Fruit fly (Drosophila melanogaster) whole organism, pupa: ENCODE results near the gene CG14174.

Experiments used
- CG10348 ChIP-seq: fragments of 200-800 bp; sonication (Bioruptor generic); IDR thresholded peaks from 2 replicates; pipeline ENCODE4 v1.3.6; 2022; ENCODE audit warnings: missing biosample characterization, missing genetic modification characterization
- CG12605 ChIP-seq: fragments of 200-800 bp; sonication (Bioruptor generic); IDR thresholded peaks from 2 replicates; pipeline ENCODE4 v1.3.6; 2022; ENCODE audit warnings: missing biosample characterization, missing genetic modification characterization
- CG13204 ChIP-seq: fragments of 200-800 bp; sonication (Bioruptor generic); optimal IDR thresholded peaks from 2 replicates; lab custom pipeline; 2018; ENCODE audit warnings: missing biosample characterization, mild to moderate bottlenecking, missing genetic modification characterization, moderate library complexity
- CG14655 ChIP-seq: fragments of 200-800 bp; sonication (Bioruptor generic); optimal IDR thresholded peaks from 3 replicates; lab custom pipeline; 2017; ENCODE audit warnings: mild to moderate bottlenecking, missing biosample characterization, missing genetic modification reagents, missing genetic modification characterization
- CG15710 ChIP-seq: fragments of 200-800 bp; sonication (Bioruptor generic); optimal IDR thresholded peaks from 2 replicates; lab custom pipeline; 2018; ENCODE audit warnings: missing biosample characterization, mild to moderate bottlenecking, missing genetic modification characterization, moderate library complexity
- CG17806 ChIP-seq: fragments of 200-800 bp; sonication (Bioruptor generic); optimal IDR thresholded peaks from 2 replicates; lab custom pipeline; 2018; ENCODE audit warnings: missing biosample characterization, mild to moderate bottlenecking, missing genetic modification characterization, moderate library complexity
- CG32121 ChIP-seq: fragments of 200-800 bp; sonication (Bioruptor generic); IDR thresholded peaks from 2 replicates; pipeline ENCODE4 v1.3.6; 2022; ENCODE audit warnings: missing biosample characterization, missing genetic modification characterization
- CG34367 ChIP-seq: fragments of 200-800 bp; sonication (Bioruptor generic); optimal IDR thresholded peaks from 2 replicates; lab custom pipeline; 2018; ENCODE audit warnings: missing biosample characterization, mild to moderate bottlenecking, missing genetic modification characterization
- CG4496 ChIP-seq: fragments of 200-800 bp; sonication (Bioruptor generic); IDR thresholded peaks from 3 replicates; pipeline ENCODE4 v1.3.6; 2022; ENCODE audit warnings: missing biosample characterization, missing genetic modification characterization
- CG8159 ChIP-seq: fragments of 200-800 bp; sonication (Bioruptor generic); optimal IDR thresholded peaks from 3 replicates; lab custom pipeline; 2018; ENCODE audit warnings: missing biosample characterization, mild to moderate bottlenecking, missing genetic modification characterization, moderate library complexity
- CG8301 ChIP-seq: fragments of 200-800 bp; sonication (Bioruptor generic); optimal IDR thresholded peaks from 2 replicates; lab custom pipeline; 2018; ENCODE audit warnings: missing biosample characterization, mild to moderate bottlenecking, missing genetic modification characterization
- CG9948 ChIP-seq: fragments of 200-800 bp; sonication (Bioruptor generic); optimal IDR thresholded peaks from 2 replicates; lab custom pipeline; 2018; ENCODE audit warnings: missing biosample characterization, mild to moderate bottlenecking, missing genetic modification characterization, moderate library complexity
- D1 ChIP-seq: fragments of 200-800 bp; sonication (Bioruptor generic); optimal IDR thresholded peaks from 2 replicates; lab custom pipeline; 2018; ENCODE audit warnings: missing biosample characterization, mild to moderate bottlenecking, missing genetic modification characterization, moderate library complexity
- EcR ChIP-seq: fragments of 200-800 bp; sonication (Bioruptor generic); optimal IDR thresholded peaks from 3 replicates; lab custom pipeline; 2019; ENCODE audit warnings: missing biosample characterization, missing genetic modification characterization, mild to moderate bottlenecking, moderate library complexity, missing genetic modification reagents
- Ets98B ChIP-seq: fragments of 200-800 bp; sonication (Bioruptor generic); IDR thresholded peaks from 2 replicates; pipeline ENCODE4 v1.3.6; 2022; ENCODE audit warnings: missing biosample characterization, missing genetic modification characterization
- Pif1A ChIP-seq: fragments of 200-800 bp; sonication (Bioruptor generic); optimal IDR thresholded peaks from 3 replicates; lab custom pipeline; 2016; ENCODE audit warnings: missing biosample characterization, missing genetic modification characterization
- Pif1B ChIP-seq: fragments of 200-800 bp; sonication (Bioruptor generic); optimal IDR thresholded peaks from 3 replicates; lab custom pipeline; 2016; ENCODE audit warnings: missing biosample characterization, missing genetic modification characterization
- Snoo ChIP-seq: fragments of 200-800 bp; sonication (Bioruptor generic); optimal IDR thresholded peaks from 3 replicates; lab custom pipeline; 2017; ENCODE audit warnings: missing biosample characterization, mild to moderate bottlenecking, missing genetic modification characterization, inconsistent platforms
- fd96Ca ChIP-seq: fragments of 200-800 bp; sonication (Bioruptor generic); IDR thresholded peaks from 3 replicates; pipeline ENCODE4 v1.3.6; 2022; ENCODE audit warnings: missing biosample characterization, missing genetic modification characterization
- gl ChIP-seq: fragments of 200-800 bp; sonication (Bioruptor generic); optimal IDR thresholded peaks from 2 replicates; lab custom pipeline; 2018; ENCODE audit warnings: missing biosample characterization, mild to moderate bottlenecking, missing genetic modification characterization
- rn ChIP-seq: fragments of 200-800 bp; sonication (Bioruptor generic); IDR thresholded peaks from 2 replicates; pipeline ENCODE4 v1.3.6; 2022; ENCODE audit warnings: missing biosample characterization, missing genetic modification characterization

The CG14174 gene

DNA sequence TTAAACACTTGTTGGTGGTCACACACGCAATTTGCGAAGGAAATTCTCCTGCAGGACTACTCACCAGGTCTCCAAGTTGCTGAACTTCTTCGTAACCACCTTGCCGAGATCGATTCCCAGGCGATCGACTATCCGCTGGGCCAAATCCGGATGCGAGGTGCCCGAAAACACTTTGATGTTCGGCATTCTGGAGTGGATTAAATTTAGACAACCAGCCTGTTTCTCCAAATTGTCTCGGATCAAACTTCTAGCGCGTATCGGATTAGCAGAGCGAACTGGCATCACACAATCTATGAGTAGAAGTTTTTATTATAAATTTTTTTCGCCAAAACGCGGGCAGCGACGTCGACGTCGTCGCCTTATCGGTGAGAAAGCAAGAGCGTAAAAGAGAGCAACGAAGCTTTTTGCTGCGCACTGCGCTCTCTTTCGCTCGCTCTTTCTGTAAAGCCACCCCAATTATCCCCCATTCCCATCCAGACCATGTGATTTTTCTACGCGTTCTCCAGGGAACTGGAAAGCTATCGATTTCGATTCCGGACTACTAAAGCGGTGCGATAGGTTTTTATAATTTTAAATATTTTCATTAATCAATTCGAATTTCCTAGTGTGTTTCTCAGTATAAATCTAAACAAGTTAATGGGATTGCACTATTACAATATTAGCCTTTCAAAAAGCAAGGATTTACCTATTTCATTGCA, 24.8 kb upstream of the CG14174 start:
- no peak for TF ChIP-seq EcR (GFP tag; lab: Kevin White, UChicago)
- TF ChIP-seq CG34367 = no peak
- TF ChIP-seq CG8159 = no peak
- TF ChIP-seq fd96Ca (GFP tag; lab: Robert Waterston, UW) = no peak
- no peak for TF ChIP-seq rn
- peak; percentile 27; the same call in 1 of the 2 replicates for TF ChIP-seq Ets98B (GFP tag; lab: Robert Waterston, UW)
- peak; percentile 40; the same call in 1 of the 2 replicates for TF ChIP-seq CG12605 (GFP tag; lab: Robert Waterston, UW)
- TF ChIP-seq CG17806 (tag; lab: Kevin White, UChicago) = no peak
- TF ChIP-seq CG10348 (GFP tag; lab: Robert Waterston, UW) = no peak
- TF ChIP-seq CG8301 (tag; lab: Kevin White, UChicago) = no peak
- no peak for TF ChIP-seq CG13204 (GFP tag; lab: Kevin White, UChicago)
- peak; percentile 48; the same call in 1 of the 3 replicates for TF ChIP-seq CG4496 (GFP tag; lab: Robert Waterston, UW)

dm6 chr3L:9694867-9695236, 24.3 kb upstream of the CG14174 start:
- no peak for TF ChIP-seq CG32121 (GFP tag; lab: Robert Waterston, UW)
- TF ChIP-seq CG8301 (tag; lab: Kevin White, UChicago) = no peak
- no peak for TF ChIP-seq fd96Ca (GFP tag; lab: Robert Waterston, UW)
- no peak for TF ChIP-seq CG10348 (GFP tag; lab: Robert Waterston, UW)
- TF ChIP-seq D1 (tag; lab: Kevin White, UChicago) = no peak
- TF ChIP-seq Snoo (tag; lab: Kevin White, UChicago) = no peak
- no peak for TF ChIP-seq Pif1B (GFP tag; lab: Kevin White, UChicago)
- no peak for TF ChIP-seq CG34367
- no peak for TF ChIP-seq CG12605 (GFP tag; lab: Robert Waterston, UW)
- TF ChIP-seq gl (tag; lab: Kevin White, UChicago) = no peak
- no peak for TF ChIP-seq CG13204 (GFP tag; lab: Kevin White, UChicago)
- TF ChIP-seq CG4496 (GFP tag; lab: Robert Waterston, UW) = no peak
- no peak for TF ChIP-seq EcR (GFP tag; lab: Kevin White, UChicago)
- no peak for TF ChIP-seq CG15710
- no peak for TF ChIP-seq CG8159
- no peak for TF ChIP-seq CG9948
- no peak for TF ChIP-seq Pif1A (GFP tag; lab: Kevin White, UChicago)
- no peak for TF ChIP-seq rn

- TF ChIP-seq D1 (tag; lab: Kevin White, UChicago) (no peak), Snoo (tag; lab: Kevin White, UChicago) (no peak), CG8159 (no peak), gl (tag; lab: Kevin White, UChicago) (no peak), Ets98B (GFP tag; lab: Robert Waterston, UW) (no peak), CG17806 (tag; lab: Kevin White, UChicago) (no peak), CG10348 (GFP tag; lab: Robert Waterston, UW) (no peak), EcR (GFP tag; lab: Kevin White, UChicago) (no peak), fd96Ca (GFP tag; lab: Robert Waterston, UW) (no peak), Pif1A (GFP tag; lab: Kevin White, UChicago) (no peak), CG34367 (no peak), CG12605 (GFP tag; lab: Robert Waterston, UW) (no peak), CG15710 (no peak), CG4496 (GFP tag; lab: Robert Waterston, UW) (no peak), CG13204 (GFP tag; lab: Kevin White, UChicago) (no peak), CG8301 (tag; lab: Kevin White, UChicago) (no peak)
Measured at dm6 chr3L:9695242-9695641, 23.9 kb upstream of the CG14174 start.

DNA sequence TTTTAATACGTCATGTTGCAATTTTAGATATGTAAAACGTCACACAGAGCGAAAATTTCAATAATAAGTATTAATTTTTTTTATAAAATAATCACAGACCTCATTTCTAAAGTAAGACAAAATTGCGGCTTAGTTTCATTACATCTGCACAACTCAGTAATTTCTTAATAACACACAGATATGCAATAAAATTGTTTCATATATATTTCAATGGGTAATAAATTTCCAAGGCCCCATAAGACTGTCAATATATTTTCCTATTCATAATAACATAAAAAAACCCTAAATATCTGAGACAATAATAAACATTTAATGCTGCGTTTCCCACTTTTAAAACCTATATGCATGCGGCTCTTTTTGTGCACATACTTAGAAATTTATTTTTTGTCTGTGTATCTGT, 23.5 kb upstream of the CG14174 start:
- no peak for TF ChIP-seq CG12605 (GFP tag; lab: Robert Waterston, UW)
- TF ChIP-seq CG10348 (GFP tag; lab: Robert Waterston, UW) = no peak
- no peak for TF ChIP-seq Pif1A (GFP tag; lab: Kevin White, UChicago)
- peak; percentile 36 for TF ChIP-seq CG15710
- TF ChIP-seq D1 (tag; lab: Kevin White, UChicago) = peak; percentile 19
- TF ChIP-seq CG9948 = peak; percentile 21
- TF ChIP-seq CG8159 = peak; percentile 0
- TF ChIP-seq CG32121 (GFP tag; lab: Robert Waterston, UW) = peak; percentile 31; the same call in 1 of the 2 replicates
- 0 out of 2 replicates have a peak, but pooled peaks have one; percentile 34 for TF ChIP-seq Ets98B (GFP tag; lab: Robert Waterston, UW)
- no peak for TF ChIP-seq Pif1B (GFP tag; lab: Kevin White, UChicago)
- TF ChIP-seq CG4496 (GFP tag; lab: Robert Waterston, UW) = 0 out of 3 replicates have a peak, but pooled peaks have one; percentile 30
- peak; percentile 47 for TF ChIP-seq CG34367
- TF ChIP-seq fd96Ca (GFP tag; lab: Robert Waterston, UW) = no peak
- TF ChIP-seq CG13204 (GFP tag; lab: Kevin White, UChicago) = no peak
- TF ChIP-seq CG8301 (tag; lab: Kevin White, UChicago) = peak; percentile 37
- TF ChIP-seq rn = no peak
- peak; percentile 5 for TF ChIP-seq CG14655 (GFP tag; lab: Kevin White, UChicago)
- peak; percentile 15 for TF ChIP-seq Snoo (tag; lab: Kevin White, UChicago)
- peak; percentile 42 for TF ChIP-seq CG17806 (tag; lab: Kevin White, UChicago)
- TF ChIP-seq gl (tag; lab: Kevin White, UChicago) = no peak
- no peak for TF ChIP-seq EcR (GFP tag; lab: Kevin White, UChicago)
